Fruit fly (Drosophila melanogaster): ENCODE results near the gene Nup37.

Nup37 gene

dm6 chr3R:25208042-25208766 is 39.3 kb upstream of the Nup37 start, which contains the start of gene Cad96Ca:
TSS of gene Cad96Ca (minus strand) at chr3R:25208283.
- peak; percentile 21; the same call in 1 of the 2 replicates for TF ChIP-seq CG12605 (GFP tag; IDR thresholded peaks at IDR 0.05)
- TF ChIP-seq rn (GFP tag; IDR thresholded peaks at IDR 0.05), result no peak
- TF ChIP-seq EcR (GFP tag; optimal IDR thresholded peaks at IDR 0.05), result peak; percentile 48
- no peak for TF ChIP-seq Snoo (tag; optimal IDR thresholded peaks at IDR 0.05)
- TF ChIP-seq CG9948 (tag; optimal IDR thresholded peaks at IDR 0.05), result no peak
- peak; percentile 23 for TF ChIP-seq Pif1A (GFP tag; optimal IDR thresholded peaks at IDR 0.05)
- TF ChIP-seq CG13204 (GFP tag; optimal IDR thresholded peaks at IDR 0.05), result no peak
- TF ChIP-seq Ets98B (GFP tag; IDR thresholded peaks at IDR 0.05), result peak; percentile 24; the same call in 1 of the 2 replicates

- TF ChIP-seq CG32121 (GFP tag; IDR thresholded peaks at IDR 0.05), result no peak
- TF ChIP-seq rn (GFP tag; IDR thresholded peaks at IDR 0.05), result no peak
Measured at dm6 chr3R:25208767-25209075, 38.7 kb upstream of the Nup37 start.

dm6 chr3R:25209207-25209606 is 38.3 kb upstream of the Nup37 start:
- TF ChIP-seq CG8301 (tag; optimal IDR thresholded peaks at IDR 0.05) (no peak), EcR (GFP tag; optimal IDR thresholded peaks at IDR 0.05) (no peak), CG15710 (tag; optimal IDR thresholded peaks at IDR 0.05) (no peak), CG10348 (GFP tag; IDR thresholded peaks at IDR 0.05) (no peak), CG9948 (tag; optimal IDR thresholded peaks at IDR 0.05) (no peak), Snoo (tag; optimal IDR thresholded peaks at IDR 0.05) (no peak)

dm6 chr3R:25215123-25215522 is 32.3 kb upstream of the Nup37 start, which contains the start of gene Saysd1:
TSS of gene Saysd1 (minus strand) at chr3R:25215188.
- TF ChIP-seq CG13204 (GFP tag; optimal IDR thresholded peaks at IDR 0.05), result no peak
- no peak; the same call in 2 of the 3 replicates for TF ChIP-seq fd96Ca (GFP tag; IDR thresholded peaks at IDR 0.05)
- TF ChIP-seq CG32121 (GFP tag; IDR thresholded peaks at IDR 0.05), result no peak
- TF ChIP-seq CG17806 (tag; optimal IDR thresholded peaks at IDR 0.05), result peak; percentile 16
- no peak for TF ChIP-seq CG9948 (tag; optimal IDR thresholded peaks at IDR 0.05)
- no peak for TF ChIP-seq CG10348 (GFP tag; IDR thresholded peaks at IDR 0.05)
- peak; percentile 51 for TF ChIP-seq D1 (tag; optimal IDR thresholded peaks at IDR 0.05)
- peak; percentile 44 for TF ChIP-seq Ets98B (GFP tag; IDR thresholded peaks at IDR 0.05)
- TF ChIP-seq EcR (GFP tag; optimal IDR thresholded peaks at IDR 0.05), result no peak
- peak; percentile 64; the same call in 2 of the 3 replicates for TF ChIP-seq CG4496 (GFP tag; IDR thresholded peaks at IDR 0.05)
- TF ChIP-seq Pif1A (GFP tag; optimal IDR thresholded peaks at IDR 0.05), result no peak

- TF ChIP-seq CG12605 (GFP tag; IDR thresholded peaks at IDR 0.05) (no peak), CG10348 (GFP tag; IDR thresholded peaks at IDR 0.05) (no peak), Pif1B (GFP tag; optimal IDR thresholded peaks at IDR 0.05) (no peak)
Measured at dm6 chr3R:25215997-25216396, 31.5 kb upstream of the Nup37 start, which contains the start of gene CG31106. TSS of gene CG31106 (plus strand) at chr3R:25216297.

- no peak for TF ChIP-seq CG4496 (GFP tag; IDR thresholded peaks at IDR 0.05)
- no peak for TF ChIP-seq rn (GFP tag; IDR thresholded peaks at IDR 0.05)
- no peak for TF ChIP-seq CG17806 (tag; optimal IDR thresholded peaks at IDR 0.05)
- no peak for TF ChIP-seq CG8159 (tag; optimal IDR thresholded peaks at IDR 0.05)
- TF ChIP-seq CG9948 (tag; optimal IDR thresholded peaks at IDR 0.05), result no peak
- no peak for TF ChIP-seq CG12605 (GFP tag; IDR thresholded peaks at IDR 0.05)
- no peak for TF ChIP-seq EcR (GFP tag; optimal IDR thresholded peaks at IDR 0.05)
Measured at dm6 chr3R:25219018-25219417, 28.4 kb upstream of the Nup37 start, which contains the start of gene CG31103. TSS of gene CG31103 (plus strand) at chr3R:25219318.

dm6 chr3R:25221203-25221807 is 26.2 kb upstream of the Nup37 start, which contains the start of gene Alg9:
TSS of gene Alg9 (plus strand) at chr3R:25221589.
- no peak for TF ChIP-seq D1 (tag; optimal IDR thresholded peaks at IDR 0.05)

- TF ChIP-seq CG17806 (tag; optimal IDR thresholded peaks at IDR 0.05) (no peak), CG9948 (tag; optimal IDR thresholded peaks at IDR 0.05) (no peak), Ets98B (GFP tag; IDR thresholded peaks at IDR 0.05) (no peak), CG8301 (tag; optimal IDR thresholded peaks at IDR 0.05) (no peak), CG8159 (tag; optimal IDR thresholded peaks at IDR 0.05) (no peak), fd96Ca (GFP tag; IDR thresholded peaks at IDR 0.05) (no peak), D1 (tag; optimal IDR thresholded peaks at IDR 0.05) (no peak), EcR (GFP tag; optimal IDR thresholded peaks at IDR 0.05) (no peak), Snoo (tag; optimal IDR thresholded peaks at IDR 0.05) (no peak), CG4496 (GFP tag; IDR thresholded peaks at IDR 0.05) (no peak), CG32121 (GFP tag; IDR thresholded peaks at IDR 0.05) (no peak), Pif1B (GFP tag; optimal IDR thresholded peaks at IDR 0.05) (no peak), CG10348 (GFP tag; IDR thresholded peaks at IDR 0.05) (no peak), rn (GFP tag; IDR thresholded peaks at IDR 0.05) (no peak), CG34367 (tag; optimal IDR thresholded peaks at IDR 0.05) (no peak), CG12605 (GFP tag; IDR thresholded peaks at IDR 0.05) (no peak), Pif1A (GFP tag; optimal IDR thresholded peaks at IDR 0.05) (no peak), CG13204 (GFP tag; optimal IDR thresholded peaks at IDR 0.05) (no peak), gl (tag; optimal IDR thresholded peaks at IDR 0.05) (no peak), CG14655 (GFP tag; optimal IDR thresholded peaks at IDR 0.05) (no peak)
Measured at dm6 chr3R:25225483-25225882, 22.0 kb upstream of the Nup37 start.

Measured in whole organism, pupa.